Worm (Caenorhabditis elegans) whole organism, L2 larva: ENCODE results near the gene K06A9.2.

Source experiments
- ama-1 ChIP-seq: fragments of 150-350 bp; optimal IDR thresholded peaks from 2 replicates; lab custom pipeline; 2018; ENCODE audit warnings: inconsistent platforms
- fos-1 ChIP-seq: fragments of 150-350 bp; optimal IDR thresholded peaks from 2 replicates; lab custom pipeline; 2014; ENCODE audit warnings: missing biosample characterization, missing genetic modification characterization
- nhr-77 ChIP-seq: fragments of 150-350 bp; optimal IDR thresholded peaks from 2 replicates; lab custom pipeline; 2014; ENCODE audit warnings: missing biosample characterization, missing genetic modification characterization
- ztf-1 ChIP-seq: fragments of 200-800 bp; sonication (Bioruptor generic); conservative IDR thresholded peaks from 2 replicates; pipeline ENCODE4 v1.3.6; 2022; ENCODE audit warnings: missing genetic modification characterization, missing compliant biosample characterization

DNA sequence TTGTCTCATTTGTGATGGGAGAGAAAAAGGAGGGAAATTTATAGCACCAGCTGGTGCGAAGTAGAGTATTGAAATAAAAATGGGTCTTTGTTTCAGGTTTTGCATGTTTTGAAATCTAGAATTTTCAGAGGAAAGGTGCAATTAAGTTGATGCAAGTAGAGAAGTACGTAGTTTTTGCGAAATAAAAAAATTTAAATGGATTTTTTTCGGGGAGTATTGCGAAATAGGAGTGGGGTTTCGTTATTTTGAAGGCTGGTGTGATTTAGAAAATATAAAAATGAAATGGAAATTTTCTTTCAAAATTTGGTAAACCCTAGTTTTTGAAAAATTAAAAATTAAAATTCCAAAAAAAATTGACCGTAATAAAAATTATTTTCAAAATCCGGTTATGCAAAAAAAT is 8.1 kb upstream of the K06A9.2 start:
- TF ChIP-seq ama-1 (lab: Kevin White, UChicago) (no peak), fos-1 (no peak), nhr-77 (tag; lab: Kevin White, UChicago) (no peak), ztf-1 (no peak)
